Worm (Caenorhabditis elegans): ENCODE measurements around the gene F53C3.11.

Gene F53C3.11

ce11 chrII:3896920-3897319 is 9.6 kb downstream of the F53C3.11 start:
- TF ChIP-seq lsy-2 (tag; optimal IDR thresholded peaks at IDR 0.05) (peak; percentile 37 to 67), unc-86 (tag; optimal IDR thresholded peaks at IDR 0.05) (peak; percentile 23), lir-3 (tag; optimal IDR thresholded peaks at IDR 0.05; ENCODE audit: poor library complexity) (peak; percentile 58), tlp-1 (tag; optimal IDR thresholded peaks at IDR 0.05) (no peak), ces-1 (GFP tag; optimal IDR thresholded peaks at IDR 0.05) (no peak), egl-13 (tag; optimal IDR thresholded peaks at IDR 0.05) (peak; percentile 47), nhr-19 (GFP tag; conservative IDR thresholded peaks at IDR 0.05) (peak; percentile 56), unc-130 (tag; optimal IDR thresholded peaks at IDR 0.05) (peak; percentile 13), elt-2 (tag; optimal IDR thresholded peaks at IDR 0.05) (peak; percentile 5), swsn-7 (tag; optimal IDR thresholded peaks at IDR 0.05) (peak; percentile 41), dpl-1 (GFP tag; optimal IDR thresholded peaks at IDR 0.05) (peak; percentile 24 to 43 (median 31)), grh-1 (GFP tag; IDR thresholded peaks at IDR 0.05) (0 out of 2 replicates have a peak, but pooled peaks have one; percentile 26), sptf-1 (tag; optimal IDR thresholded peaks at IDR 0.05) (no peak), mef-2 (tag; optimal IDR thresholded peaks at IDR 0.05) (peak; percentile 92), blmp-1 (tag; optimal IDR thresholded peaks at IDR 0.05) (peak; percentile 45), ceh-82 (tag; optimal IDR thresholded peaks at IDR 0.05) (peak in 1 of 3 experiments; percentile 15), lin-35 (GFP tag; optimal IDR thresholded peaks at IDR 0.05) (peak; percentile 24 to 56), lin-14 (GFP tag; optimal IDR thresholded peaks at IDR 0.05) (peak; percentile 88), mab-9 (GFP tag; IDR thresholded peaks at IDR 0.05) (no peak), nhr-20 (tag; optimal IDR thresholded peaks at IDR 0.05) (peak; percentile 66), zip-4 (GFP tag; optimal IDR thresholded peaks at IDR 0.05) (no peak), nhr-85 (tag) (peak; percentile 78), rnt-1 (tag; optimal IDR thresholded peaks at IDR 0.05) (peak; percentile 54), fkh-10 (GFP tag; optimal IDR thresholded peaks at IDR 0.05) (no peak), nhr-90 (tag; optimal IDR thresholded peaks at IDR 0.05; ENCODE audit: poor library complexity) (peak; percentile 12), dsc-1 (tag; optimal IDR thresholded peaks at IDR 0.05) (peak; percentile 1), nhr-47 (tag; optimal IDR thresholded peaks at IDR 0.05) (peak; percentile 52), xbp-1 (tag; optimal IDR thresholded peaks at IDR 0.05) (peak; percentile 47), snu-23 (GFP tag; optimal IDR thresholded peaks at IDR 0.05) (peak; percentile 68), isw-1 (GFP tag; IDR thresholded peaks at IDR 0.05) (peak; percentile 19; the same call in 1 of the 2 replicates), tbx-2 (tag; optimal IDR thresholded peaks at IDR 0.05) (peak; percentile 55), fos-1 (tag; optimal IDR thresholded peaks at IDR 0.05) (peak; percentile 17), fkh-8 (tag; optimal IDR thresholded peaks at IDR 0.05) (peak; percentile 35), C34B4.2 (tag; optimal IDR thresholded peaks at IDR 0.05) (no peak), efl-1 (optimal IDR thresholded peaks at IDR 0.05) (peak; percentile 56 to 62), efl-1 (GFP tag; optimal IDR thresholded peaks at IDR 0.05 in 1 of 2) (peak; percentile 32 to 49), jun-1 (tag; optimal IDR thresholded peaks at IDR 0.05) (peak; percentile 27), lin-39 (tag; optimal IDR thresholded peaks at IDR 0.05) (no peak), mdl-1 (tag; optimal IDR thresholded peaks at IDR 0.05) (peak in 1 of 2 experiments; percentile 27), skn-1 (tag; optimal IDR thresholded peaks at IDR 0.05) (peak; percentile 59), nhr-71 (tag; optimal IDR thresholded peaks at IDR 0.05) (peak; percentile 77), mep-1 (tag; optimal IDR thresholded peaks at IDR 0.05) (peak; percentile 57), snpc-4 (tag; optimal IDR thresholded peaks at IDR 0.05) (peak; percentile 33), C04F5.9 (tag; optimal IDR thresholded peaks at IDR 0.05) (no peak), elt-3 (tag; optimal IDR thresholded peaks at IDR 0.05) (peak in 2 of 6 experiments; percentile 39 to 59)

All from whole organism, L1 larva.